Worm (Caenorhabditis elegans): ENCODE data around the gene rpl-7A.

ce11 chrIV:4359653-4360052 lies 30.7 kb downstream of the rpl-7A start, which contains the start of gene F55F10.3:
- TF ChIP-seq dao-5 (tag; optimal IDR thresholded peaks at IDR 0.05) (no peak), him-1 (tag; optimal IDR thresholded peaks at IDR 0.05) (no peak), W03F9.2 (tag; optimal IDR thresholded peaks at IDR 0.05) (no peak)
